Fruit fly (Drosophila melanogaster) whole organism, embryonic: Measurements from ENCODE around the gene CG7916.

Source experiments
- Ada2b ChIP-seq: fragments of 200-800 bp; sonication (Bioruptor generic); IDR thresholded peaks from 2 replicates; pipeline ENCODE4 v1.3.6; 2022; ENCODE audit warnings: missing biosample characterization, missing genetic modification characterization
- BEAF-32 ChIP-seq: fragments of 200-800 bp; sonication (Bioruptor generic); optimal IDR thresholded peaks from 3 replicates; lab custom pipeline; 2017; ENCODE audit warnings: missing biosample characterization, missing genetic modification characterization, mild to moderate bottlenecking, moderate library complexity, missing genetic modification reagents
- Bgb ChIP-seq: fragments of 200-800 bp; sonication (Bioruptor generic); IDR thresholded peaks from 2 replicates; pipeline ENCODE4 v1.3.6; 2022; ENCODE audit warnings: missing biosample characterization, missing genetic modification characterization; ENCODE audit not compliant: partially characterized antibody
- BtbVII ChIP-seq: fragments of 200-800 bp; sonication (Bioruptor generic); optimal IDR thresholded peaks from 3 replicates; lab custom pipeline; 2017; ENCODE audit warnings: missing biosample characterization, mild to moderate bottlenecking, missing genetic modification characterization
- CG11504 ChIP-seq: fragments of 200-800 bp; sonication (Bioruptor generic); optimal IDR thresholded peaks from 3 replicates; lab custom pipeline; 2019; ENCODE audit warnings: missing biosample characterization, mild to moderate bottlenecking, missing genetic modification characterization, moderate library complexity
- CG12299 ChIP-seq: fragments of 200-800 bp; sonication (Bioruptor generic); optimal IDR thresholded peaks from 2 replicates; lab custom pipeline; 2018; ENCODE audit warnings: missing biosample characterization, mild to moderate bottlenecking, missing genetic modification characterization
- CG12659 ChIP-seq: fragments of 200-800 bp; sonication (Bioruptor generic); optimal IDR thresholded peaks from 3 replicates; lab custom pipeline; 2017; ENCODE audit warnings: mild to moderate bottlenecking, missing biosample characterization, missing genetic modification reagents, missing genetic modification characterization
- CG14441 ChIP-seq: fragments of 200-800 bp; sonication (Bioruptor generic); IDR thresholded peaks from 2 replicates; pipeline ENCODE4 v1.3.6; 2022; ENCODE audit warnings: missing biosample characterization, missing genetic modification characterization
- CG14710 ChIP-seq: fragments of 200-800 bp; sonication (Bioruptor generic); optimal IDR thresholded peaks from 3 replicates; lab custom pipeline; 2019; ENCODE audit warnings: missing biosample characterization, mild to moderate bottlenecking, missing genetic modification characterization, moderate library complexity
- CG15011 ChIP-seq: fragments of 200-800 bp; sonication (Bioruptor generic); optimal IDR thresholded peaks from 3 replicates; lab custom pipeline; 2018; ENCODE audit warnings: missing biosample characterization, mild to moderate bottlenecking, missing genetic modification characterization
- CG16779 ChIP-seq: fragments of 200-800 bp; sonication (Bioruptor generic); IDR thresholded peaks from 2 replicates; pipeline ENCODE4 v1.3.6; 2022; ENCODE audit warnings: missing biosample characterization, missing genetic modification characterization
- CG17186 ChIP-seq: fragments of 200-800 bp; sonication (Bioruptor generic); optimal IDR thresholded peaks from 3 replicates; lab custom pipeline; 2017; ENCODE audit warnings: missing biosample characterization, missing genetic modification reagents, missing genetic modification characterization
- CG17802 ChIP-seq: fragments of 200-800 bp; sonication (Bioruptor generic); optimal IDR thresholded peaks from 2 replicates; lab custom pipeline; 2018; ENCODE audit warnings: missing biosample characterization, mild to moderate bottlenecking, missing genetic modification characterization, moderate library complexity
- CG32532 ChIP-seq: fragments of 200-800 bp; sonication (Bioruptor generic); IDR thresholded peaks from 2 replicates; pipeline ENCODE4 v1.3.6; 2022; ENCODE audit warnings: missing biosample characterization, missing genetic modification characterization
- CG3281 ChIP-seq: fragments of 200-800 bp; sonication (Bioruptor generic); optimal IDR thresholded peaks from 3 replicates; lab custom pipeline; 2017; ENCODE audit warnings: missing biosample characterization, mild to moderate bottlenecking, missing genetic modification characterization
- CG34224 ChIP-seq: fragments of 200-800 bp; sonication (Bioruptor generic); IDR thresholded peaks from 3 replicates; pipeline ENCODE4 v1.3.6; 2022; ENCODE audit warnings: missing biosample characterization, missing genetic modification characterization; ENCODE audit not compliant: partially characterized antibody
- CG4360 ChIP-seq: fragments of 200-800 bp; sonication (Bioruptor generic); IDR thresholded peaks from 2 replicates; pipeline ENCODE4 v1.3.6; 2022; ENCODE audit warnings: missing biosample characterization, missing genetic modification characterization
- CG4404 ChIP-seq: fragments of 200-800 bp; sonication (Bioruptor generic); IDR thresholded peaks from 2 replicates; pipeline ENCODE4 v1.3.6; 2022; ENCODE audit warnings: missing biosample characterization, missing genetic modification characterization
- CG5953 ChIP-seq: fragments of 200-800 bp; sonication (Bioruptor generic); IDR thresholded peaks from 2 replicates; pipeline ENCODE4 v1.3.6; 2022; ENCODE audit warnings: missing biosample characterization, missing genetic modification characterization
- CG6654 ChIP-seq: fragments of 200-800 bp; sonication (Bioruptor generic); optimal IDR thresholded peaks from 2 replicates; lab custom pipeline; 2017; ENCODE audit warnings: missing biosample characterization, mild to moderate bottlenecking, missing genetic modification characterization
- CG9797 ChIP-seq: fragments of 200-800 bp; sonication (Bioruptor generic); optimal IDR thresholded peaks from 3 replicates; lab custom pipeline; 2018; ENCODE audit warnings: missing biosample characterization, mild to moderate bottlenecking, missing genetic modification characterization
- Dad ChIP-seq: fragments of 200-800 bp; sonication (Bioruptor generic); optimal IDR thresholded peaks from 3 replicates; lab custom pipeline; 2016; ENCODE audit warnings: missing biosample characterization, missing genetic modification characterization
- Dip2 ChIP-seq: fragments of 200-800 bp; sonication (Bioruptor generic); IDR thresholded peaks from 2 replicates; pipeline ENCODE4 v1.3.6; 2022; ENCODE audit warnings: missing biosample characterization, missing genetic modification characterization
- Dref ChIP-seq: fragments of 200-800 bp; sonication (Bioruptor generic); IDR thresholded peaks from 2 replicates; pipeline ENCODE4 v1.3.6; 2022; ENCODE audit warnings: missing biosample characterization, missing genetic modification characterization
- E2f1 ChIP-seq: fragments of 200-800 bp; sonication (Bioruptor generic); IDR thresholded peaks from 2 replicates; pipeline ENCODE4 v1.3.6; 2022; ENCODE audit warnings: missing biosample characterization, missing genetic modification characterization
- Eip74EF ChIP-seq, 2 experiments: fragments of 200-800 bp in 1 of 2; fragments of >200 bp in 1 of 2; sonication (Bioruptor generic) in 1 of 2; optimal IDR thresholded peaks; 2 replicates each; lab custom pipeline; 2017 to 2019; ENCODE audit warnings: missing biosample characterization in 2 of 2, missing genetic modification characterization in 2 of 2, mild to moderate bottlenecking in 1 of 2, moderate library complexity in 1 of 2
- Ets97D ChIP-seq: fragments of 200-800 bp; sonication (Bioruptor generic); optimal IDR thresholded peaks from 3 replicates; lab custom pipeline; 2016; ENCODE audit warnings: missing biosample characterization, missing genetic modification characterization
- Fer3 ChIP-seq: fragments of 200-800 bp; sonication (Bioruptor generic); optimal IDR thresholded peaks from 2 replicates; lab custom pipeline; 2018; ENCODE audit warnings: missing biosample characterization, mild to moderate bottlenecking, missing genetic modification characterization, moderate library complexity
- GATAe ChIP-seq: fragments of 200-800 bp; sonication (Bioruptor generic); conservative IDR thresholded peaks from 2 replicates; pipeline ENCODE4 v1.3.6; 2022; ENCODE audit warnings: missing biosample characterization, missing genetic modification characterization
- Med ChIP-seq: fragments of 200-800 bp; sonication (Bioruptor generic); peaks from one replicate; lab custom pipeline; 2016; ENCODE audit warnings: missing biosample characterization, missing genetic modification characterization, mild to moderate bottlenecking, inconsistent platforms, moderate library complexity
- Rx ChIP-seq: fragments of 200-800 bp; sonication (Bioruptor generic); IDR thresholded peaks from 2 replicates; pipeline ENCODE4 v1.3.6; 2022; ENCODE audit warnings: missing biosample characterization, missing genetic modification characterization
- Tbp ChIP-seq: fragments of >200 bp; optimal IDR thresholded peaks from 2 replicates; lab custom pipeline; 2018; ENCODE audit warnings: missing biosample characterization, missing genetic modification characterization
- bab2 ChIP-seq: fragments of 200-800 bp; sonication (Bioruptor generic); optimal IDR thresholded peaks from 2 replicates; lab custom pipeline; 2016; ENCODE audit warnings: missing biosample characterization, missing genetic modification characterization
- br ChIP-seq: fragments of >200 bp; optimal IDR thresholded peaks from 2 replicates; lab custom pipeline; 2017
- dm ChIP-seq: fragments of 200-800 bp; sonication (Bioruptor generic); optimal IDR thresholded peaks from 3 replicates; lab custom pipeline; 2016; ENCODE audit warnings: missing biosample characterization, missing genetic modification characterization
- fd102C ChIP-seq: fragments of 200-800 bp; sonication (Bioruptor generic); optimal IDR thresholded peaks from 2 replicates; lab custom pipeline; 2018; ENCODE audit warnings: missing biosample characterization, mild to moderate bottlenecking, missing genetic modification characterization, moderate library complexity
- fru ChIP-seq: fragments of >200 bp; optimal IDR thresholded peaks from 2 replicates; lab custom pipeline; 2017
- fu2 ChIP-seq: fragments of 200-800 bp; sonication (Bioruptor generic); optimal IDR thresholded peaks from 2 replicates; lab custom pipeline; 2016; ENCODE audit warnings: missing biosample characterization, missing genetic modification characterization
- gce ChIP-seq: fragments of 200-800 bp; sonication (Bioruptor generic); IDR thresholded peaks from 3 replicates; pipeline ENCODE4 v1.3.6; 2022; ENCODE audit warnings: missing biosample characterization, missing genetic modification characterization
- grn ChIP-seq: fragments of 200-800 bp; sonication (Bioruptor generic); optimal IDR thresholded peaks from 3 replicates; lab custom pipeline; 2017; ENCODE audit warnings: missing biosample characterization, missing genetic modification characterization
- jing ChIP-seq: fragments of 200-800 bp; sonication (Bioruptor generic); optimal IDR thresholded peaks from 2 replicates; lab custom pipeline; 2018; ENCODE audit warnings: missing biosample characterization, mild to moderate bottlenecking, missing genetic modification characterization
- lbe ChIP-seq: fragments of 200-800 bp; sonication (Bioruptor generic); optimal IDR thresholded peaks from 2 replicates; lab custom pipeline; 2016; ENCODE audit warnings: missing biosample characterization, mild to moderate bottlenecking, missing genetic modification characterization
- nau ChIP-seq: fragments of 200-800 bp; sonication (Bioruptor generic); optimal IDR thresholded peaks from 3 replicates; lab custom pipeline; 2017; ENCODE audit warnings: missing biosample characterization, mild to moderate bottlenecking, missing genetic modification characterization, missing genetic modification reagents
- oc ChIP-seq: fragments of 200-800 bp; sonication (Bioruptor generic); optimal IDR thresholded peaks from 2 replicates; lab custom pipeline; 2018; ENCODE audit warnings: missing biosample characterization, mild to moderate bottlenecking, missing genetic modification characterization, moderate library complexity
- phol ChIP-seq: fragments of 200-800 bp; sonication (Bioruptor generic); optimal IDR thresholded peaks from 3 replicates; lab custom pipeline; 2018; ENCODE audit warnings: missing biosample characterization, mild to moderate bottlenecking, missing genetic modification characterization, moderate library complexity
- pita ChIP-seq: fragments of 200-800 bp; sonication (Bioruptor generic); optimal IDR thresholded peaks from 2 replicates; lab custom pipeline; 2017; ENCODE audit warnings: missing biosample characterization, mild to moderate bottlenecking, missing genetic modification characterization
- pnt ChIP-seq: fragments of 200-800 bp; sonication (Bioruptor generic); optimal IDR thresholded peaks from 3 replicates; lab custom pipeline; 2016; ENCODE audit warnings: missing biosample characterization, missing genetic modification characterization
- prd ChIP-seq, 3 experiments: fragments of >200 bp in 2 of 3; fragments of 200-800 bp in 1 of 3; sonication (Bioruptor generic) in 1 of 3; optimal IDR thresholded peaks in 2 of 3; IDR thresholded peaks in 1 of 3; 2 replicates in 2 of 3; 3 replicates in 1 of 3; pipeline versions ENCODE4 v1.3.6 to Lab custom; 2017 to 2022; ENCODE audit warnings: missing biosample characterization in 1 of 3, missing genetic modification characterization in 1 of 3
- so ChIP-seq: fragments of 200-800 bp; sonication (Bioruptor generic); IDR thresholded peaks from 3 replicates; pipeline ENCODE4 v1.3.6; 2022; ENCODE audit warnings: missing biosample characterization, missing genetic modification characterization
- sr ChIP-seq: fragments of 200-800 bp; sonication (Bioruptor generic); IDR thresholded peaks from 3 replicates; pipeline ENCODE4 v1.3.6; 2022; ENCODE audit warnings: missing biosample characterization, missing genetic modification characterization
- tin ChIP-seq: fragments of 200-800 bp; sonication (Bioruptor generic); optimal IDR thresholded peaks from 3 replicates; lab custom pipeline; 2016; ENCODE audit warnings: missing biosample characterization, missing genetic modification characterization

Gene CG7916

dm6 chr2L:13813604-13814178 is 32.9 kb upstream of the CG7916 start, which contains the start of gene Sos (continued):
- TF ChIP-seq CG11504 (no peak), tin (GFP tag; lab: Kevin White, UChicago) (no peak), Eip74EF (GFP tag; optimal IDR thresholded peaks at IDR 0.05; lab: Kevin White, UChicago) (no peak), Dip2 (GFP tag; lab: Robert Waterston, UW) (no peak), Tbp (GFP tag; lab: Kevin White, UChicago) (no peak), CG14441 (GFP tag; lab: Robert Waterston, UW) (no peak), Dad (GFP tag; lab: Kevin White, UChicago) (no peak), nau (GFP tag; lab: Kevin White, UChicago) (no peak), CG5953 (GFP tag; lab: Robert Waterston, UW) (no peak), Ets97D (GFP tag; lab: Kevin White, UChicago) (peak; percentile 45), bab2 (no peak), E2f1 (GFP tag; lab: Robert Waterston, UW) (no peak), fu2 (no peak), CG34224 (GFP tag; lab: Robert Waterston, UW) (0 out of 3 replicates have a peak, but pooled peaks have one; percentile 30), CG16779 (GFP tag; lab: Robert Waterston, UW) (no peak), phol (tag; lab: Kevin White, UChicago) (peak; percentile 46), Dref (GFP tag; lab: Robert Waterston, UW) (peak; percentile 54), Fer3 (tag; lab: Kevin White, UChicago) (no peak), CG17802 (tag; lab: Kevin White, UChicago) (no peak), CG3281 (GFP tag; lab: Kevin White, UChicago) (no peak), Med (no peak), CG15011 (GFP tag; lab: Kevin White, UChicago) (no peak), jing (GFP tag; lab: Kevin White, UChicago) (no peak), lbe (GFP tag; lab: Kevin White, UChicago) (no peak), pnt (GFP tag; lab: Kevin White, UChicago) (no peak), BEAF-32 (peak; percentile 56), CG32532 (GFP tag; lab: Robert Waterston, UW) (0 out of 2 replicates have a peak, but pooled peaks have one; percentile 9), prd (optimal IDR thresholded peaks at IDR 0.05; lab: Kevin White, UChicago) (no peak), prd (GFP tag; IDR thresholded peaks at IDR 0.05; lab: Robert Waterston, UW) (no peak), fd102C (GFP tag; lab: Kevin White, UChicago) (no peak), oc (tag; lab: Kevin White, UChicago) (no peak), CG9797 (GFP tag; lab: Kevin White, UChicago) (peak; percentile 95), CG17186 (GFP tag; lab: Kevin White, UChicago) (peak; percentile 9), Bgb (no peak; the same call in 1 of the 2 replicates), fru (lab: Kevin White, UChicago) (no peak), grn (no peak), CG14710 (peak; percentile 60), br (lab: Kevin White, UChicago) (no peak), pita (GFP tag; lab: Kevin White, UChicago) (no peak), Ada2b (GFP tag; lab: Robert Waterston, UW) (no peak), sr (GFP tag; lab: Robert Waterston, UW) (no peak), dm (no peak), CG4360 (GFP tag; lab: Robert Waterston, UW) (no peak), CG12659 (GFP tag; lab: Kevin White, UChicago) (peak; percentile 84), BtbVII (no peak), CG4404 (GFP tag; lab: Robert Waterston, UW) (no peak), CG12299 (tag; lab: Kevin White, UChicago) (no peak), gce (GFP tag; lab: Robert Waterston, UW) (no peak), GATAe (GFP tag; lab: Robert Waterston, UW) (no peak), so (no peak), CG6654 (GFP tag; lab: Kevin White, UChicago) (no peak), Rx (no peak)
